Fruit fly (Drosophila melanogaster) whole organism, adult: ENCODE data around the gene Acp36DE.

Source experiments
- CG12768 ChIP-seq: fragments of 200-800 bp; sonication (Bioruptor generic); optimal IDR thresholded peaks from 2 replicates; lab custom pipeline; 2017; ENCODE audit warnings: missing biosample characterization, missing genetic modification characterization, mild to moderate bottlenecking, moderate library complexity, missing genetic modification reagents
- CG7045 ChIP-seq: fragments of 200-800 bp; sonication (Bioruptor generic); optimal IDR thresholded peaks from 2 replicates; lab custom pipeline; 2017; ENCODE audit warnings: missing biosample characterization, mild to moderate bottlenecking, missing genetic modification characterization
- Mnt ChIP-seq: fragments of 200-800 bp; sonication (Bioruptor generic); optimal IDR thresholded peaks from 2 replicates; lab custom pipeline; 2016; ENCODE audit warnings: missing biosample characterization, mild to moderate bottlenecking, missing genetic modification characterization
- kay ChIP-seq: fragments of 200-800 bp; sonication (Bioruptor generic); peaks from one replicate; lab custom pipeline; 2016; ENCODE audit warnings: missing biosample characterization, missing genetic modification characterization, borderline replicate concordance
- tj ChIP-seq: fragments of 200-800 bp; sonication (Bioruptor generic); optimal IDR thresholded peaks from 3 replicates; lab custom pipeline; 2017; ENCODE audit warnings: missing biosample characterization, mild to moderate bottlenecking, missing genetic modification characterization, moderate library complexity

DNA sequence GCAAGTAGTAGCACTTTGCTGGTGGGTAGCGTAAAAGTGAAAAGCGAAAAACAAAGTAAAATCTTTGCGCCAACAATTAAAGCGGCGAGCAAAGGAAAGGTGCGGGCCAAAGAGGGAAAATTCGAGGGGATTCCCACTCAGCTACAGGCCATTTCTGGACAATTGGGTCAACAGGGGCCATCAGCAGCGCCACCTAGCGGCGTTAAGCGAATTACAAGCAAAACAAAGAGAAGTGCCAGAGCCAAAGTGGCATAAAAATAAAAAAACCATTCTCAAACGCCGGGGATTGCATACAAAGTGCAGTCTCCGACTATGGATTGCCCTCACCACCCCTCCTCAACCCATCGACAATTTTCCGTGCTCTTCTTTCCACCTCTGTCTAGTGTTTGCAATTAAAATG lies 10.9 kb downstream of the Acp36DE start:
- TF ChIP-seq kay (GFP tag; lab: Kevin White, UChicago), result no peak
- TF ChIP-seq CG12768, result no peak
- TF ChIP-seq CG7045, result no peak
- TF ChIP-seq Mnt, result no peak
- no peak for TF ChIP-seq tj (GFP tag; lab: Kevin White, UChicago)
